Fruit fly (Drosophila melanogaster): ENCODE measurements around the gene ringer.
A peak's percentile ranks its signal among the peaks of the same experiment; 100 is the strongest.

Gene ringer

DNA sequence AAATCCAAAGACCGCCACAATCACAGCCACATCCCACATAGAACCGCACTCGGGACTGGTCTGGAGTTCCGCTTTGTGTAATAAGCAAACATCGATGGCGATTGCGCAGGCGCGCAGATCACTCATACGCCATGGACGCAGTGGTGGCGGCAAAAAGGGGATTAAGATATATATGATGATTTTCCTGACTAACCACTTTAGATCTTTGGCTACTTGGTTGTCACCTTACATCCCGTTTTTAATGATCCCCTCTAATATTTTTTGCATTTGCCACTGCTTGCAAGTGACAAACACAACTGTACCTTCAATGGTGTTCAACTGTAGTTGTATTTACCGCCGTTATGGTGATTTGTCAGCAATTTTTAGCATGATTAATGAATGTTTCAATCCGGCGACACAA lies 49.3 kb downstream of the ringer start (continued):
- no peak for TF ChIP-seq Abd-B (GFP tag; optimal IDR thresholded peaks at IDR 0.05)
- no peak for TF ChIP-seq pb (GFP tag; optimal IDR thresholded peaks at IDR 0.05)
- TF ChIP-seq peb (GFP tag; IDR thresholded peaks at IDR 0.05): no peak
- peak; percentile 43 for TF ChIP-seq lilli (GFP tag; optimal IDR thresholded peaks at IDR 0.05)
- TF ChIP-seq CG16813 (GFP tag; IDR thresholded peaks at IDR 0.05; ENCODE audit: partially characterized antibody): no peak
- no peak for TF ChIP-seq CG12104 (GFP tag; optimal IDR thresholded peaks at IDR 0.05)
- no peak for TF ChIP-seq gcm (GFP tag; optimal IDR thresholded peaks at IDR 0.05)
- TF ChIP-seq Hmr (GFP tag; optimal IDR thresholded peaks at IDR 0.05): peak; percentile 63
- TF ChIP-seq CG6175 (GFP tag; IDR thresholded peaks at IDR 0.05): no peak
- TF ChIP-seq CG9609 (GFP tag; optimal IDR thresholded peaks at IDR 0.05): no peak
- no peak for TF ChIP-seq dan (GFP tag; IDR thresholded peaks at IDR 0.05)
- no peak for TF ChIP-seq CG4617 (GFP tag; optimal IDR thresholded peaks at IDR 0.05; ENCODE audit: borderline replicate concordance)
- TF ChIP-seq nau (GFP tag; optimal IDR thresholded peaks at IDR 0.05): no peak
- TF ChIP-seq Stat92E (GFP tag; optimal IDR thresholded peaks at IDR 0.05): no peak
- no peak for TF ChIP-seq GATAe (GFP tag; conservative IDR thresholded peaks at IDR 0.05)
- 0 out of 4 replicates have a peak, but pooled peaks have one; percentile 24 for TF ChIP-seq chinmo (GFP tag; IDR thresholded peaks at IDR 0.05; ENCODE audit: partially characterized antibody)
- no peak for TF ChIP-seq Sox102F (GFP tag; optimal IDR thresholded peaks at IDR 0.05)
- no peak for TF ChIP-seq cas (GFP tag; IDR thresholded peaks at IDR 0.05)
- TF ChIP-seq yki (optimal IDR thresholded peaks at IDR 0.05): no peak
- TF ChIP-seq vnd (GFP tag; IDR thresholded peaks at IDR 0.05; ENCODE audit: partially characterized antibody): no peak
- no peak for TF ChIP-seq CG1647 (GFP tag; optimal IDR thresholded peaks at IDR 0.05)
- no peak for TF ChIP-seq tap (tag; optimal IDR thresholded peaks at IDR 0.05)
- no peak for TF ChIP-seq run (tag; optimal IDR thresholded peaks at IDR 0.05)
- no peak for TF ChIP-seq shn (GFP tag; optimal IDR thresholded peaks at IDR 0.05)
- TF ChIP-seq unpg (GFP tag; optimal IDR thresholded peaks at IDR 0.05): peak; percentile 20
- no peak for TF ChIP-seq CG1529 (GFP tag; optimal IDR thresholded peaks at IDR 0.05)
- no peak for TF ChIP-seq bowl (GFP tag; IDR thresholded peaks at IDR 0.05)
- TF ChIP-seq CG2129 (GFP tag; IDR thresholded peaks at IDR 0.05; ENCODE audit: partially characterized antibody): no peak
- no peak for TF ChIP-seq insv (GFP tag; optimal IDR thresholded peaks at IDR 0.05)
- no peak for TF ChIP-seq MTF-1 (GFP tag; optimal IDR thresholded peaks at IDR 0.05; ENCODE audit: borderline replicate concordance)
- no peak for TF ChIP-seq CG15696 (tag; optimal IDR thresholded peaks at IDR 0.05)
- no peak for TF ChIP-seq cato (GFP tag; optimal IDR thresholded peaks at IDR 0.05; ENCODE audit: borderline replicate concordance)
- no peak for TF ChIP-seq disco-r (GFP tag; optimal IDR thresholded peaks at IDR 0.05)
- no peak for TF ChIP-seq Tbp (GFP tag; optimal IDR thresholded peaks at IDR 0.05)
- TF ChIP-seq Antp (GFP tag; optimal IDR thresholded peaks at IDR 0.05): peak; percentile 5
- TF ChIP-seq Mad (GFP tag; optimal IDR thresholded peaks at IDR 0.05): no peak
- TF ChIP-seq row (GFP tag; IDR thresholded peaks at IDR 0.05): peak; percentile 40; the same call in 1 of the 3 replicates
- no peak for TF ChIP-seq Ravus (GFP tag; IDR thresholded peaks at IDR 0.05)
- no peak for TF ChIP-seq CG8765 (GFP tag; IDR thresholded peaks at IDR 0.05)
- TF ChIP-seq pum (GFP tag; optimal IDR thresholded peaks at IDR 0.05): no peak
- TF ChIP-seq CG17612 (GFP tag; IDR thresholded peaks at IDR 0.05): no peak
- TF ChIP-seq seq (GFP tag; IDR thresholded peaks at IDR 0.05): no peak
- no peak for TF ChIP-seq az2 (GFP tag; optimal IDR thresholded peaks at IDR 0.05)
- TF ChIP-seq al (GFP tag; IDR thresholded peaks at IDR 0.05): 0 out of 2 replicates have a peak, but pooled peaks have one; percentile 25
- TF ChIP-seq sens-2 (GFP tag; IDR thresholded peaks at IDR 0.05): no peak
- TF ChIP-seq sisA (GFP tag; IDR thresholded peaks at IDR 0.05): peak; percentile 21; the same call in 1 of the 2 replicates
- TF ChIP-seq danr (GFP tag; IDR thresholded peaks at IDR 0.05): no peak
- TF ChIP-seq CG17359 (tag; optimal IDR thresholded peaks at IDR 0.05): no peak
- no peak for TF ChIP-seq zf30C (GFP tag; optimal IDR thresholded peaks at IDR 0.05)
- TF ChIP-seq CG9876 (GFP tag; optimal IDR thresholded peaks at IDR 0.05): no peak
- TF ChIP-seq CG8290 (GFP tag; optimal IDR thresholded peaks at IDR 0.05): no peak
- TF ChIP-seq CG8290 (tag; optimal IDR thresholded peaks at IDR 0.05): peak in 1 of 2 experiments; percentile 69

Data from whole organism, embryonic.